Fruit fly (Drosophila melanogaster) whole organism, embryonic: ENCODE measurements around the gene sisA.

ENCODE experiments used
- ATbp ChIP-seq: fragments of 200-800 bp; sonication (Bioruptor generic); optimal IDR thresholded peaks from 2 replicates; lab custom pipeline; 2017; ENCODE audit warnings: missing biosample characterization, mild to moderate bottlenecking, missing genetic modification characterization, missing genetic modification reagents
- BEAF-32 ChIP-seq: fragments of 200-800 bp; sonication (Bioruptor generic); optimal IDR thresholded peaks from 3 replicates; lab custom pipeline; 2017; ENCODE audit warnings: missing biosample characterization, missing genetic modification characterization, mild to moderate bottlenecking, moderate library complexity, missing genetic modification reagents
- CG11247 ChIP-seq: fragments of 200-800 bp; sonication (Bioruptor generic); IDR thresholded peaks from 2 replicates; pipeline ENCODE4 v1.3.6; 2022; ENCODE audit warnings: missing biosample characterization, missing genetic modification characterization
- CG12219 ChIP-seq: fragments of 200-800 bp; sonication (Bioruptor generic); optimal IDR thresholded peaks from 3 replicates; lab custom pipeline; 2018; ENCODE audit warnings: missing biosample characterization, mild to moderate bottlenecking, missing genetic modification characterization
- CG13296 ChIP-seq: fragments of 200-800 bp; sonication (Bioruptor generic); optimal IDR thresholded peaks from 3 replicates; lab custom pipeline; 2018; ENCODE audit warnings: missing biosample characterization, mild to moderate bottlenecking, missing genetic modification characterization
- CG15479 ChIP-seq: fragments of 200-800 bp; sonication (Bioruptor generic); optimal IDR thresholded peaks from 3 replicates; lab custom pipeline; 2019; ENCODE audit warnings: missing biosample characterization, mild to moderate bottlenecking, missing genetic modification characterization, moderate library complexity
- CG17328 ChIP-seq: fragments of 200-800 bp; sonication (Bioruptor generic); IDR thresholded peaks from 2 replicates; pipeline ENCODE4 v1.3.6; 2022; ENCODE audit warnings: missing biosample characterization, missing genetic modification characterization
- CG17361 ChIP-seq: fragments of 200-800 bp; sonication (Bioruptor generic); IDR thresholded peaks from 3 replicates; pipeline ENCODE4 v1.3.6; 2022; ENCODE audit warnings: missing biosample characterization, missing genetic modification characterization
- CG17912 ChIP-seq: fragments of 200-800 bp; sonication (Bioruptor generic); optimal IDR thresholded peaks from 2 replicates; lab custom pipeline; 2018; ENCODE audit warnings: missing biosample characterization, mild to moderate bottlenecking, missing genetic modification characterization
- CG2875 ChIP-seq: fragments of 200-800 bp; sonication (Bioruptor generic); optimal IDR thresholded peaks from 2 replicates; lab custom pipeline; 2017; ENCODE audit warnings: missing biosample characterization, mild to moderate bottlenecking, missing genetic modification characterization, missing genetic modification reagents
- CG31441 ChIP-seq: fragments of 200-800 bp; sonication (Bioruptor generic); IDR thresholded peaks from 2 replicates; pipeline ENCODE4 v1.3.6; 2022; ENCODE audit warnings: missing biosample characterization, missing genetic modification characterization
- CG32772 ChIP-seq: fragments of 200-800 bp; sonication (Bioruptor generic); IDR thresholded peaks from 2 replicates; pipeline ENCODE4 v1.3.6; 2022; ENCODE audit warnings: missing biosample characterization, missing genetic modification characterization
- CG3281 ChIP-seq: fragments of 200-800 bp; sonication (Bioruptor generic); optimal IDR thresholded peaks from 3 replicates; lab custom pipeline; 2017; ENCODE audit warnings: missing biosample characterization, mild to moderate bottlenecking, missing genetic modification characterization
- CG34224 ChIP-seq: fragments of 200-800 bp; sonication (Bioruptor generic); IDR thresholded peaks from 3 replicates; pipeline ENCODE4 v1.3.6; 2022; ENCODE audit warnings: missing biosample characterization, missing genetic modification characterization; ENCODE audit not compliant: partially characterized antibody
- CG3847 ChIP-seq: fragments of 200-800 bp; sonication (Bioruptor generic); IDR thresholded peaks from 2 replicates; pipeline ENCODE4 v1.3.6; 2022; ENCODE audit warnings: missing biosample characterization, missing genetic modification characterization
- CG4820 ChIP-seq: fragments of 200-800 bp; sonication (Bioruptor generic); optimal IDR thresholded peaks from 3 replicates; lab custom pipeline; 2016; ENCODE audit warnings: missing biosample characterization, missing genetic modification characterization
- CG6654 ChIP-seq: fragments of 200-800 bp; sonication (Bioruptor generic); optimal IDR thresholded peaks from 2 replicates; lab custom pipeline; 2017; ENCODE audit warnings: missing biosample characterization, mild to moderate bottlenecking, missing genetic modification characterization
- CG6689 ChIP-seq: fragments of 200-800 bp; sonication (Bioruptor generic); IDR thresholded peaks from 2 replicates; pipeline ENCODE4 v1.3.6; 2022; ENCODE audit warnings: missing biosample characterization, missing genetic modification characterization
- CG8944 ChIP-seq: fragments of 200-800 bp; sonication (Bioruptor generic); optimal IDR thresholded peaks from 3 replicates; lab custom pipeline; 2016; ENCODE audit warnings: missing biosample characterization, missing genetic modification characterization
- CG9932 ChIP-seq: fragments of 200-800 bp; sonication (Bioruptor generic); IDR thresholded peaks from 2 replicates; pipeline ENCODE4 v1.3.6; 2022; ENCODE audit warnings: missing biosample characterization, missing genetic modification characterization
- Doc3 ChIP-seq: fragments of 200-800 bp; sonication (Bioruptor generic); IDR thresholded peaks from 3 replicates; pipeline ENCODE4 v1.3.6; 2022; ENCODE audit warnings: missing biosample characterization, missing genetic modification characterization; ENCODE audit not compliant: partially characterized antibody
- Drgx ChIP-seq: fragments of 200-800 bp; sonication (Bioruptor generic); IDR thresholded peaks from 2 replicates; pipeline ENCODE4 v1.3.6; 2022; ENCODE audit warnings: missing biosample characterization, missing genetic modification characterization
- Hr78 ChIP-seq, 2 experiments: fragments of 200-800 bp in 1 of 2; fragments of >200 bp in 1 of 2; sonication (Bioruptor generic) in 1 of 2; optimal IDR thresholded peaks; 2 replicates each; lab custom pipeline; 2017 to 2019; ENCODE audit warnings: missing biosample characterization in 2 of 2, missing genetic modification characterization in 2 of 2, mild to moderate bottlenecking in 1 of 2, moderate library complexity in 1 of 2
- NFAT ChIP-seq: fragments of 200-800 bp; sonication (Bioruptor generic); IDR thresholded peaks from 2 replicates; pipeline ENCODE4 v1.3.6; 2022; ENCODE audit warnings: missing biosample characterization, missing genetic modification characterization
- NfI ChIP-seq: fragments of 200-800 bp; sonication (Bioruptor generic); optimal IDR thresholded peaks from 3 replicates; lab custom pipeline; 2018; ENCODE audit warnings: missing biosample characterization, mild to moderate bottlenecking, missing genetic modification characterization, moderate library complexity
- Opbp ChIP-seq: fragments of 200-800 bp; sonication (Bioruptor generic); IDR thresholded peaks from 3 replicates; pipeline ENCODE4 v1.3.6; 2022; ENCODE audit warnings: missing biosample characterization, missing genetic modification characterization; ENCODE audit not compliant: partially characterized antibody
- Trl ChIP-seq, 3 experiments: fragments of >200 bp in 2 of 3; fragments of 200-800 bp in 1 of 3; sonication (Bioruptor generic) in 1 of 3; optimal IDR thresholded peaks; 2 replicates in 1 of 3; 3 replicates in 2 of 3; lab custom pipeline; 2016 to 2017; ENCODE audit warnings: missing biosample characterization in 1 of 3, missing genetic modification characterization in 1 of 3
- bsh ChIP-seq, 2 experiments: fragments of 200-800 bp; sonication (Bioruptor generic); optimal IDR thresholded peaks; 2 replicates each; lab custom pipeline; 2017 to 2018; ENCODE audit warnings: mild to moderate bottlenecking in 2 of 2, missing biosample characterization in 2 of 2, missing genetic modification characterization in 2 of 2, moderate library complexity in 1 of 2
- crol ChIP-seq: fragments of 200-800 bp; sonication (Bioruptor generic); IDR thresholded peaks from 2 replicates; pipeline ENCODE4 v1.3.6; 2022; ENCODE audit warnings: missing biosample characterization, missing genetic modification characterization
- dmrt11E ChIP-seq: fragments of 200-800 bp; sonication (Bioruptor generic); optimal IDR thresholded peaks from 3 replicates; lab custom pipeline; 2018; ENCODE audit warnings: missing biosample characterization, mild to moderate bottlenecking, missing genetic modification characterization, moderate library complexity
- eve ChIP-seq, 2 experiments: fragments of >200 bp; optimal IDR thresholded peaks; 2 replicates each; lab custom pipeline; 2017; ENCODE audit warnings: missing biosample characterization in 2 of 2, missing genetic modification characterization in 2 of 2
- eyg ChIP-seq: fragments of 200-800 bp; sonication (Bioruptor generic); optimal IDR thresholded peaks from 3 replicates; lab custom pipeline; 2016; ENCODE audit warnings: missing biosample characterization, missing genetic modification characterization
- fd3F ChIP-seq: fragments of 200-800 bp; sonication (Bioruptor generic); optimal IDR thresholded peaks from 2 replicates; lab custom pipeline; 2018; ENCODE audit warnings: missing biosample characterization, mild to moderate bottlenecking, missing genetic modification characterization, moderate library complexity
- ftz-f1 ChIP-seq: fragments of 200-800 bp; sonication (Bioruptor generic); optimal IDR thresholded peaks from 2 replicates; lab custom pipeline; 2016; ENCODE audit warnings: missing biosample characterization, missing genetic modification characterization
- gcm2 ChIP-seq: fragments of 200-800 bp; sonication (Bioruptor generic); optimal IDR thresholded peaks from 2 replicates; lab custom pipeline; 2016; ENCODE audit warnings: missing biosample characterization, missing genetic modification characterization
- h ChIP-seq: fragments of >200 bp; optimal IDR thresholded peaks from 2 replicates; lab custom pipeline; 2017
- ham ChIP-seq: fragments of 200-800 bp; sonication (Bioruptor generic); IDR thresholded peaks from 2 replicates; pipeline ENCODE4 v1.3.6; 2022; ENCODE audit warnings: missing biosample characterization, missing genetic modification characterization
- insv ChIP-seq, 2 experiments: fragments of 200-800 bp; sonication (Bioruptor generic); optimal IDR thresholded peaks; 3 replicates each; lab custom pipeline; 2016 to 2018; ENCODE audit warnings: missing biosample characterization in 2 of 2, missing genetic modification characterization in 2 of 2
- lab ChIP-seq: fragments of 200-800 bp; sonication (Bioruptor generic); optimal IDR thresholded peaks from 3 replicates; lab custom pipeline; 2017; ENCODE audit warnings: missing biosample characterization, missing genetic modification characterization, mild to moderate bottlenecking, moderate library complexity, missing genetic modification reagents
- nom ChIP-seq: fragments of 200-800 bp; sonication (Bioruptor generic); optimal IDR thresholded peaks from 2 replicates; lab custom pipeline; 2017; ENCODE audit warnings: missing biosample characterization, missing genetic modification characterization, mild to moderate bottlenecking, moderate library complexity, missing genetic modification reagents
- rib ChIP-seq: fragments of 200-800 bp; sonication (Bioruptor generic); IDR thresholded peaks from 2 replicates; pipeline ENCODE4 v1.3.6; 2022; ENCODE audit warnings: missing biosample characterization, missing genetic modification characterization
- ro ChIP-seq: fragments of 200-800 bp; sonication (Bioruptor generic); IDR thresholded peaks from 2 replicates; pipeline ENCODE4 v1.3.6; 2022; ENCODE audit warnings: missing biosample characterization, missing genetic modification characterization
- sens ChIP-seq: fragments of 200-800 bp; sonication (Bioruptor generic); peaks from one replicate; lab custom pipeline; 2016; ENCODE audit warnings: missing biosample characterization, missing genetic modification characterization
- sob ChIP-seq: fragments of 200-800 bp; sonication (Bioruptor generic); IDR thresholded peaks from 2 replicates; pipeline ENCODE4 v1.3.6; 2022; ENCODE audit warnings: missing biosample characterization, missing genetic modification characterization
- tup ChIP-seq: fragments of 200-800 bp; sonication (Bioruptor generic); optimal IDR thresholded peaks from 2 replicates; lab custom pipeline; 2016; ENCODE audit warnings: missing biosample characterization, mild to moderate bottlenecking, missing genetic modification characterization, moderate library complexity
- usp ChIP-seq: fragments of >200 bp; optimal IDR thresholded peaks from 2 replicates; lab custom pipeline; 2017; ENCODE audit warnings: missing biosample characterization, missing genetic modification characterization
- wdn ChIP-seq: fragments of 200-800 bp; sonication (Bioruptor generic); IDR thresholded peaks from 2 replicates; pipeline ENCODE4 v1.3.6; 2022; ENCODE audit warnings: missing biosample characterization, missing genetic modification characterization
- zfh2 ChIP-seq: fragments of 200-800 bp; sonication (Bioruptor generic); optimal IDR thresholded peaks from 2 replicates; lab custom pipeline; 2016; ENCODE audit warnings: missing biosample characterization, missing genetic modification characterization

sisA gene

dm6 chrX:11350505-11351327, 28.6 kb upstream of the sisA start, which contains the start of gene CG1737:
TSS of gene CG1737 (plus strand) at chrX:11350608.
- TF ChIP-seq insv (GFP tag; optimal IDR thresholded peaks at IDR 0.05; lab: Kevin White, UChicago) (no peak), crol (GFP tag; lab: Robert Waterston, UW) (peak; percentile 63), ATbp (no peak), wdn (GFP tag; lab: Robert Waterston, UW) (peak; percentile 50; the same call in 1 of the 2 replicates), CG31441 (GFP tag; lab: Robert Waterston, UW) (no peak), CG34224 (0 out of 3 replicates have a peak, but pooled peaks have one; percentile 23), CG12219 (GFP tag; lab: Kevin White, UChicago) (no peak), Doc3 (no peak), CG9932 (GFP tag; lab: Robert Waterston, UW) (peak; percentile 68), CG32772 (GFP tag; lab: Robert Waterston, UW) (peak; percentile 66), CG17328 (GFP tag; lab: Robert Waterston, UW) (no peak), zfh2 (GFP tag; lab: Kevin White, UChicago) (peak; percentile 26), CG13296 (GFP tag; lab: Kevin White, UChicago) (no peak), ftz-f1 (GFP tag; lab: Kevin White, UChicago) (no peak), ro (GFP tag; lab: Robert Waterston, UW) (no peak), usp (GFP tag; lab: Kevin White, UChicago) (no peak), fd3F (GFP tag; lab: Kevin White, UChicago) (no peak), CG3281 (peak; percentile 17), CG8944 (GFP tag; lab: Kevin White, UChicago) (peak; percentile 5), Trl (optimal IDR thresholded peaks at IDR 0.05; lab: Kevin White, UChicago) (peak; percentile 28 to 72), Trl (GFP tag; optimal IDR thresholded peaks at IDR 0.05; lab: Kevin White, UChicago) (no peak), BEAF-32 (GFP tag; lab: Kevin White, UChicago) (peak; percentile 46), Opbp (0 out of 3 replicates have a peak, but pooled peaks have one; percentile 11), CG3847 (0 out of 2 replicates have a peak, but pooled peaks have one; percentile 7), sob (GFP tag; lab: Robert Waterston, UW) (peak; percentile 41), rib (GFP tag; lab: Robert Waterston, UW) (no peak), CG11247 (GFP tag; lab: Robert Waterston, UW) (0 out of 2 replicates have a peak, but pooled peaks have one; percentile 24), CG6654 (no peak), CG17361 (GFP tag; lab: Robert Waterston, UW) (no peak), eyg (GFP tag; lab: Kevin White, UChicago) (no peak), CG2875 (no peak), gcm2 (GFP tag; lab: Kevin White, UChicago) (no peak), Hr78 (GFP tag; optimal IDR thresholded peaks at IDR 0.05; lab: Kevin White, UChicago) (no peak), NfI (GFP tag; lab: Kevin White, UChicago) (peak; percentile 17), h (lab: Kevin White, UChicago) (no peak), Drgx (GFP tag; lab: Robert Waterston, UW) (0 out of 2 replicates have a peak, but pooled peaks have one; percentile 6), CG17912 (GFP tag; lab: Kevin White, UChicago) (no peak), ham (GFP tag; lab: Robert Waterston, UW) (no peak), sens (GFP tag; lab: Kevin White, UChicago) (peak; percentile 44), nom (peak; percentile 32), lab (GFP tag; lab: Kevin White, UChicago) (peak; percentile 50), NFAT (GFP tag; lab: Robert Waterston, UW) (peak; percentile 43; the same call in 1 of the 2 replicates), eve (GFP tag; optimal IDR thresholded peaks at IDR 0.05; lab: Kevin White, UChicago) (no peak), CG4820 (GFP tag; lab: Kevin White, UChicago) (no peak), CG6689 (0 out of 2 replicates have a peak, but pooled peaks have one; percentile 9), tup (GFP tag; lab: Kevin White, UChicago) (no peak), CG15479 (peak; percentile 56), dmrt11E (tag; lab: Kevin White, UChicago) (no peak), bsh (GFP tag; optimal IDR thresholded peaks at IDR 0.05; lab: Kevin White, UChicago) (no peak)
